Fruit fly (Drosophila melanogaster): ENCODE results near the gene CheB38a.

dm6 chr2L:20775941-20776340 lies 42.4 kb downstream of the CheB38a start:
- TF ChIP-seq fd96Ca (GFP tag; IDR thresholded peaks at IDR 0.05) (no peak), D1 (tag; optimal IDR thresholded peaks at IDR 0.05) (no peak), CG14655 (GFP tag; optimal IDR thresholded peaks at IDR 0.05) (no peak), Snoo (tag; optimal IDR thresholded peaks at IDR 0.05) (no peak), CG13204 (GFP tag; optimal IDR thresholded peaks at IDR 0.05) (no peak), CG17806 (tag; optimal IDR thresholded peaks at IDR 0.05) (no peak), CG4496 (GFP tag; IDR thresholded peaks at IDR 0.05) (no peak), gl (tag; optimal IDR thresholded peaks at IDR 0.05) (no peak), EcR (GFP tag; optimal IDR thresholded peaks at IDR 0.05) (no peak), CG15710 (tag; optimal IDR thresholded peaks at IDR 0.05) (no peak), CG8159 (tag; optimal IDR thresholded peaks at IDR 0.05) (no peak), Ets98B (GFP tag; IDR thresholded peaks at IDR 0.05) (no peak)
